Worm (Caenorhabditis elegans) whole organism, young adult: Measurements from ENCODE around the gene H01G02.1.

Experiments
- Y67H2A.10 ChIP-seq: fragments of 200-800 bp; sonication (Bioruptor generic); conservative IDR thresholded peaks from 2 replicates; pipeline ENCODE4 v1.3.6; 2022; ENCODE audit warnings: missing genetic modification reagents, missing genetic modification characterization, missing compliant biosample characterization
- ceh-58 ChIP-seq: fragments of 200-800 bp; sonication (Bioruptor generic); IDR thresholded peaks from 2 replicates; pipeline ENCODE4 v1.3.6; 2022; ENCODE audit warnings: missing genetic modification characterization, missing compliant biosample characterization
- egl-44 ChIP-seq: fragments of 200-800 bp; sonication (Bioruptor generic); IDR thresholded peaks from 2 replicates; pipeline ENCODE4 v1.3.6; 2022; ENCODE audit warnings: missing genetic modification reagents, missing genetic modification characterization, missing compliant biosample characterization
- fkh-3 ChIP-seq: sonication (generic microtip); optimal IDR thresholded peaks from 2 replicates; lab custom pipeline; 2016; ENCODE audit warnings: mild to moderate bottlenecking, missing genetic modification characterization, missing compliant biosample characterization
- lin-26 ChIP-seq: fragments of 200-800 bp; sonication (Bioruptor generic); IDR thresholded peaks from 2 replicates; pipeline ENCODE4 v1.3.6; 2022; ENCODE audit warnings: missing genetic modification reagents, missing genetic modification characterization, missing compliant biosample characterization
- pha-4 ChIP-seq: fragments of 150-350 bp; sonication (generic microtip); optimal IDR thresholded peaks from 2 replicates; lab custom pipeline; 2014; ENCODE audit warnings: missing biosample characterization, missing genetic modification reagents, missing genetic modification characterization
- unc-62 ChIP-seq: fragments of 150-350 bp; optimal IDR thresholded peaks from 2 replicates; lab custom pipeline; 2014; ENCODE audit warnings: missing biosample characterization, missing genetic modification reagents, missing genetic modification characterization
- ztf-25 ChIP-seq: fragments of 200-800 bp; sonication (Bioruptor generic); IDR thresholded peaks from 2 replicates; pipeline ENCODE4 v1.3.6; 2022; ENCODE audit warnings: missing genetic modification reagents, missing genetic modification characterization, missing compliant biosample characterization

DNA sequence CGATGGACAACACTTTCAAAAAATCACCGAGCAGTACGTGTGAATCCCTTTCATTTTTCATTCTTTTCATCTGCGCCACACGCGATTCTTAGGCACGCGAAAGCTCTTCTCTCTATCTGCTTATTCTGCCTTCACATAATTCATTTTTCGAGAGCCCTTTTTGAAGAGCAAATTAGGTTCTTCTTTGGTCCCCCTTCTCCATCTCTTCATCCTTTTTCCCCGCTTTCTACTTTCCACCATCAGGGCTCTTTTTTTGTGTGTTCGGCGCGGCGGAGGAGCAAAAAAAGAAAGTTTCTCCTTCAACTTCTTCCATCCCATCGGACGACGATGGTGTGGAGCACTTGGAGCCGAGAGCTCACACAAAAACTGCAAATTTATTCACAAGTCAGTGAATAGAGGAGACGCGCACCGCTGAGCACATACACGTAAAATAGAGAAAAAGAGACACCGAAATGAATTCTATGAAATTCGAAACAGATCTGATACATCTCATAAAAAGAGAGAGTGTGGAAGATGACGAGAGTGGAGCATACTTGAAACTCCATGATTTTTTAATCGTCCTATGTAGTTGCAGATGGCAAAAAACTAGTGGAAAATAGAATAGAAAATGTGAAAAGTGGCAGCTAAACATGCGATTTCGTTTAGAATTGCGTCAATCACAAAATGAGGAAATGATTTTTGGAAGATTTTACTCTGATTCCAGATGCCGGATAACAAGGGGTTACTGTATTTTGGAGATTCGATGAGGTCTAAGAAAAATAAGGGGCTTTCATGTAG is 18.7 kb downstream of the H01G02.1 start:
- TF ChIP-seq egl-44 (GFP tag; lab: Robert Waterston, UW) (no peak), Y67H2A.10 (GFP tag; lab: Robert Waterston, UW) (no peak), ztf-25 (GFP tag; lab: Robert Waterston, UW) (no peak), lin-26 (GFP tag; lab: Robert Waterston, UW) (no peak), fkh-3 (tag; lab: Kevin White, UChicago) (no peak), ceh-58 (GFP tag; lab: Robert Waterston, UW) (no peak), unc-62 (GFP tag; lab: Kevin White, UChicago) (no peak), pha-4 (tag; lab: Kevin White, UChicago) (no peak)
